Worm (Caenorhabditis elegans): ENCODE measurements around the gene K11H12.9.

DNA sequence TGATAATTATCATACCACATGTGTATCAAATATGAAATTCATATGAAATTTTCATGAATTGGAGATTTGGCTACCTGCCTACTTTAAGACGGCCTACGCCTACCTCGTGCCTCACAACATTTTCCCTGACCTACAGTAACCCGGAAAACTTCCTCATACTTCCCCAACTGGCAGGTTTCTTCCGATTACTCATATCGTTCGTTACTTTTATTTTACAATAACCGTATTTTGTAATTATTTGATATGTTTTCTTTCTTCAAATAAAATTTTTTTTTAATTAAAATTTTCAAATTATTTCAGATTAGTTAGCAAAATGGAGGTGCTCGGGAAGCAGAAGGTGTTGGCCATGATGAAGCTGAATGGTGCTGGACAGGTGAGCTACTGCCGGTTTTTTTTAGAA is 22.2 kb upstream of the K11H12.9 start, which contains the start of gene nhr-76:
- no peak for TF ChIP-seq ztf-11 (tag; optimal IDR thresholded peaks at IDR 0.05)
- TF ChIP-seq lsy-2 (tag; optimal IDR thresholded peaks at IDR 0.05): no peak
- no peak for TF ChIP-seq unc-39 (tag; optimal IDR thresholded peaks at IDR 0.05)
- no peak for TF ChIP-seq pha-4 (tag; optimal IDR thresholded peaks at IDR 0.05)
- no peak for TF ChIP-seq nhr-28 (tag; optimal IDR thresholded peaks at IDR 0.05)
- TF ChIP-seq mep-1 (tag; optimal IDR thresholded peaks at IDR 0.05): no peak
